Worm (Caenorhabditis elegans) whole organism, L4 larva: Measurements from ENCODE around the gene C25H3.10.

Experiments used
- D1046.2 ChIP-seq: fragments of 200-800 bp; sonication (Bioruptor generic); IDR thresholded peaks from 2 replicates; pipeline ENCODE4 v1.3.6; 2022; ENCODE audit warnings: missing genetic modification characterization, missing compliant biosample characterization
- F49E8.2 ChIP-seq: sonication (generic microtip); optimal IDR thresholded peaks from 2 replicates; lab custom pipeline; 2016; ENCODE audit warnings: missing compliant biosample characterization, mild to moderate bottlenecking, missing genetic modification characterization, borderline replicate concordance
- Y48G9A.11 ChIP-seq: fragments of 200-800 bp; sonication (Bioruptor generic); IDR thresholded peaks from 2 replicates; pipeline ENCODE4 v1.3.6; 2022; ENCODE audit warnings: missing genetic modification reagents, missing genetic modification characterization, missing compliant biosample characterization
- aly-2 ChIP-seq: sonication (generic microtip); optimal IDR thresholded peaks from 2 replicates; lab custom pipeline; 2018; ENCODE audit warnings: missing biosample characterization, missing genetic modification characterization
- ama-1 ChIP-seq: fragments of 150-350 bp; optimal IDR thresholded peaks from 2 replicates; lab custom pipeline; 2014; ENCODE audit warnings: inconsistent platforms, mixed read lengths
- ceh-20 ChIP-seq: fragments of 200-800 bp; sonication (Bioruptor generic); IDR thresholded peaks from 2 replicates; pipeline ENCODE4 v1.3.6; 2022; ENCODE audit warnings: missing genetic modification reagents, missing genetic modification characterization, missing compliant biosample characterization
- ces-1 ChIP-seq: fragments of 150-350 bp; sonication (generic microtip); optimal IDR thresholded peaks from 4 replicates; lab custom pipeline; 2014; ENCODE audit warnings: missing biosample characterization, missing genetic modification reagents, missing genetic modification characterization
- cey-2 ChIP-seq: sonication (generic microtip); optimal IDR thresholded peaks from 3 replicates; lab custom pipeline; 2017; ENCODE audit warnings: missing genetic modification characterization, mild to moderate bottlenecking, missing compliant biosample characterization, antibody characterized with exemption, borderline replicate concordance; ENCODE audit not compliant: insufficient read depth
- ctbp-1 ChIP-seq: fragments of 200-800 bp; sonication (Bioruptor generic); IDR thresholded peaks from 2 replicates; pipeline ENCODE4 v1.3.6; 2022; ENCODE audit warnings: missing genetic modification reagents, missing genetic modification characterization, missing compliant biosample characterization
- dmd-8 ChIP-seq: fragments of 200-800 bp; sonication (Bioruptor generic); IDR thresholded peaks from 2 replicates; pipeline ENCODE4 v1.3.6; 2022; ENCODE audit warnings: missing genetic modification characterization, missing compliant biosample characterization
- dpl-1 ChIP-seq: fragments of 150-350 bp; optimal IDR thresholded peaks from 2 replicates; lab custom pipeline; 2014; ENCODE audit warnings: missing biosample characterization, missing genetic modification reagents, missing genetic modification characterization
- dve-1 ChIP-seq: sonication (generic microtip); optimal IDR thresholded peaks from 2 replicates; lab custom pipeline; 2017; ENCODE audit warnings: antibody characterized with exemption, mild to moderate bottlenecking, missing genetic modification characterization, missing compliant biosample characterization; ENCODE audit not compliant: insufficient read depth
- fkh-10 ChIP-seq: fragments of 150-350 bp; optimal IDR thresholded peaks from 2 replicates; lab custom pipeline; 2014; ENCODE audit warnings: missing biosample characterization, missing genetic modification reagents, missing genetic modification characterization
- gei-8 ChIP-seq: fragments of 200-800 bp; sonication (Bioruptor generic); optimal IDR thresholded peaks from 2 replicates; lab custom pipeline; 2018; ENCODE audit warnings: mild to moderate bottlenecking, missing genetic modification characterization, missing compliant biosample characterization
- hlh-30 ChIP-seq: sonication (generic microtip); optimal IDR thresholded peaks from 2 replicates; lab custom pipeline; 2017; ENCODE audit warnings: antibody characterized with exemption, mild to moderate bottlenecking, missing genetic modification characterization, missing compliant biosample characterization; ENCODE audit not compliant: insufficient read depth
- hmg-1.1 ChIP-seq: fragments of 200-800 bp; sonication (Bioruptor generic); IDR thresholded peaks from 2 replicates; pipeline ENCODE4 v1.3.6; 2022; ENCODE audit warnings: missing genetic modification reagents, missing genetic modification characterization, missing compliant biosample characterization
- lsy-2 ChIP-seq, 2 experiments: fragments of 150-350 bp in 1 of 2; sonication (generic microtip) in 1 of 2; optimal IDR thresholded peaks; 2 replicates each; lab custom pipeline; 2014 to 2017; ENCODE audit warnings: missing biosample characterization in 2 of 2, missing genetic modification characterization in 2 of 2
- mep-1 ChIP-seq: fragments of 150-350 bp; sonication (generic microtip); optimal IDR thresholded peaks from 3 replicates; lab custom pipeline; 2014; ENCODE audit warnings: missing biosample characterization, missing genetic modification characterization
- mes-2 ChIP-seq: sonication (generic microtip); optimal IDR thresholded peaks from 2 replicates; lab custom pipeline; 2016; ENCODE audit warnings: missing genotype, mild to moderate bottlenecking, missing genetic modification characterization, missing compliant biosample characterization; ENCODE audit not compliant: poor library complexity, severe bottlenecking
- mxl-2 ChIP-seq: fragments of 200-800 bp; sonication (Bioruptor generic); conservative IDR thresholded peaks from 2 replicates; pipeline ENCODE4 v1.3.6; 2022; ENCODE audit warnings: missing genetic modification reagents, missing genetic modification characterization, missing compliant biosample characterization
- mxl-3 ChIP-seq: fragments of 200-800 bp; sonication (Bioruptor generic); optimal IDR thresholded peaks from 2 replicates; lab custom pipeline; 2018; ENCODE audit warnings: mild to moderate bottlenecking, missing genetic modification characterization, missing compliant biosample characterization
- nhr-11 ChIP-seq: fragments of 150-350 bp; optimal IDR thresholded peaks from 2 replicates; lab custom pipeline; 2014; ENCODE audit warnings: missing biosample characterization, missing genetic modification characterization
- nhr-41 ChIP-seq: fragments of 200-800 bp; sonication (Bioruptor generic); IDR thresholded peaks from 2 replicates; pipeline ENCODE4 v1.3.6; 2022; ENCODE audit warnings: missing genetic modification reagents, missing genetic modification characterization, missing compliant biosample characterization
- nhr-76 ChIP-seq: fragments of 150-350 bp; optimal IDR thresholded peaks from 2 replicates; lab custom pipeline; 2014; ENCODE audit warnings: missing biosample characterization, missing genetic modification characterization
- php-3 ChIP-seq: fragments of 200-800 bp; sonication (Bioruptor generic); IDR thresholded peaks from 2 replicates; pipeline ENCODE4 v1.3.6; 2022; ENCODE audit warnings: missing genetic modification reagents, missing genetic modification characterization, missing compliant biosample characterization
- rbr-2 ChIP-seq: sonication (generic microtip); optimal IDR thresholded peaks from 2 replicates; lab custom pipeline; 2016; ENCODE audit warnings: missing genotype, missing genetic modification characterization, missing compliant biosample characterization
- sdz-12 ChIP-seq: fragments of 200-800 bp; sonication (Bioruptor generic); optimal IDR thresholded peaks from 2 replicates; lab custom pipeline; 2018; ENCODE audit warnings: mild to moderate bottlenecking, missing genetic modification characterization, missing compliant biosample characterization
- snpc-1.2 ChIP-seq: fragments of 200-800 bp; sonication (Bioruptor generic); IDR thresholded peaks from 2 replicates; pipeline ENCODE4 v1.3.6; 2022; ENCODE audit warnings: missing genetic modification reagents, missing genetic modification characterization, missing compliant biosample characterization
- snpc-4 ChIP-seq: fragments of 150-350 bp; optimal IDR thresholded peaks from 2 replicates; lab custom pipeline; 2014; ENCODE audit warnings: missing biosample characterization, missing genetic modification characterization
- unc-62 ChIP-seq, 3 experiments: fragments of 150-350 bp in 1 of 3; sonication (generic microtip); optimal IDR thresholded peaks in 2 of 3; peaks in 1 of 3; 1 replicate in 1 of 3; 2 replicates in 2 of 3; lab custom pipeline; 2014 to 2017; ENCODE audit warnings: missing biosample characterization in 3 of 3, missing genetic modification characterization in 3 of 3, missing genetic modification reagents in 3 of 3, missing genotype in 1 of 3
- zfp-2 ChIP-seq: sonication (generic microtip); optimal IDR thresholded peaks from 2 replicates; lab custom pipeline; 2016; ENCODE audit warnings: mild to moderate bottlenecking, missing genetic modification characterization, missing compliant biosample characterization
- ztf-11 ChIP-seq: fragments of 150-350 bp; optimal IDR thresholded peaks from 2 replicates; lab custom pipeline; 2014; ENCODE audit warnings: missing biosample characterization, missing genetic modification characterization
- ztf-7 ChIP-seq: fragments of 150-350 bp; optimal IDR thresholded peaks from 2 replicates; lab custom pipeline; 2014; ENCODE audit warnings: missing biosample characterization, missing genetic modification characterization

The C25H3.10 gene

DNA sequence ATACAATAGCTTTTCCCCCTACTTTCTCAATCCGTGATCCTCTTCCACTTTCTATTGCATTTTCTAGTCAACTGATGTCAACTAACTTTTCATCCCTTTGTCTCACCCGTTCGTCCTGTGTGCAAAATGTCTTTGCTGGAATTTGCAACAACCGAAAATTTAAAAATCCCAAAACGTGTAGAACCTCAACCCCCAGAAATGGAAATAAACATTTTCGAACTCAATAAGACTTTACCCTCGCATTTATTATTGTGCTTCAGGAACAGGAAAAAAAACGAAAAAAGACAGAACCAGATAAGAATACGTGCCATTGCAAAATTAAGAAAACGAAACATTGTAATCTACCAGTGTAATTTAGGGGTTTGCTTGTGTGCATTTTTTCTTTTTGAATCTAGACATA, 13.4 kb upstream of the C25H3.10 start (continued):
- no peak for TF ChIP-seq cey-2 (tag; lab: Kevin White, UChicago)
- TF ChIP-seq gei-8 (GFP tag; lab: Kevin White, UChicago): no peak
- TF ChIP-seq mep-1 (tag; lab: Kevin White, UChicago): peak; percentile 5
- no peak for TF ChIP-seq ceh-20
- no peak for TF ChIP-seq hlh-30 (tag; lab: Kevin White, UChicago)
- TF ChIP-seq snpc-1.2 (GFP tag; lab: Robert Waterston, UW): 0 out of 2 replicates have a peak, but pooled peaks have one; percentile 8
- no peak for TF ChIP-seq nhr-76 (tag; lab: Kevin White, UChicago)
- TF ChIP-seq sdz-12: no peak
- TF ChIP-seq dve-1: no peak
- TF ChIP-seq D1046.2 (GFP tag; lab: Robert Waterston, UW): no peak
- peak; percentile 4 for TF ChIP-seq mes-2
- TF ChIP-seq mxl-3 (GFP tag; lab: Kevin White, UChicago): no peak
- peak; percentile 81 for TF ChIP-seq ama-1 (lab: Kevin White, UChicago)
- peak; percentile 26; the same call in 1 of the 2 replicates for TF ChIP-seq Y48G9A.11 (GFP tag; lab: Robert Waterston, UW)

DNA sequence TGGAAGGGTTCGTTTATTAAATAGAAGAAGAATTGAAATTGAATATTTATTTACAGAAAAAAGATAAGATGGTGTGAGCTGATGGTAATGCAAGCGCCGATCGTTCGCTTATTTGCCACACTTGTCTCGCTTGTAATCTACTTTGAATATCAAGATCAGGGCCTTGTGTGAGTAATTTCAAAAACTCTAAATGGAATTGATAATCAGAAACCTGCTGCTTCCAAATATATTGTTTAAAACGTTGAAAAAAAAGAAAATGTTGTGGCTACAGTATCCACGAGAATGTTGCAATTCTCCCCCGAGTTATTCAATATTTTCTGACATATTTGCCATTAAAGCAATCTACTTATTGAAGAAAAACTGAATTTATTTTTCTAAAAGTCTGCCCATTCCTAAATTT, 12.1 kb upstream of the C25H3.10 start:
- TF ChIP-seq aly-2 (tag; lab: Kevin White, UChicago) (no peak), unc-62 (GFP tag; optimal IDR thresholded peaks at IDR 0.05 in 1 of 2; lab: Kevin White, UChicago) (peak in 1 of 2 experiments; percentile 53), unc-62 (tag; optimal IDR thresholded peaks at IDR 0.05; lab: Kevin White, UChicago) (no peak)

DNA sequence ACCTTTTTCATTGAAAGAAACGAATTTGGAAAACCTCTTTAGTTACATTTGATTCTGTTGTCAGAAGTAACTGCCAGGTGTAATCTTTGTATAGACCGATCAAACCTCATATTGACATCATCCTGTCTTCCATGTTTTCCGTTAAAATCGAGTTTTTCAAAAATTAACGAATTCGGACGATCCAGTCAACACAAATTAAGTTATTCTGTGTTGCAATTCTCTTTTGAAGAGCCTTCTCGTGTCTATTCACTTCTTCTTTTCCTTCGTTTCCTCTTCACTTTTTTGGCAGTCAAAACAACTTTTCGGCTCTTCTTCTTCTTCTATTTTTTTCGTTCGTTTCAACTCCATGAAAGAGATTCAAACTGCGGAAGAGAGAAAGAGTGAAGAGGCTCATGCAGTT, 9.4 kb upstream of the C25H3.10 start:
- TF ChIP-seq mxl-2: no peak
- 0 out of 2 replicates have a peak, but pooled peaks have one; percentile 24 for TF ChIP-seq hmg-1.1 (GFP tag; lab: Robert Waterston, UW)
- TF ChIP-seq rbr-2 (tag; lab: Kevin White, UChicago): peak; percentile 18
- TF ChIP-seq zfp-2 (tag; lab: Kevin White, UChicago): no peak
- TF ChIP-seq fkh-10 (GFP tag; lab: Kevin White, UChicago): peak; percentile 82
- peak in 1 of 2 experiments; percentile 85 for TF ChIP-seq unc-62 (GFP tag; optimal IDR thresholded peaks at IDR 0.05 in 1 of 2; lab: Kevin White, UChicago)
- no peak for TF ChIP-seq unc-62 (tag; optimal IDR thresholded peaks at IDR 0.05; lab: Kevin White, UChicago)
- TF ChIP-seq php-3: no peak
- TF ChIP-seq dmd-8: no peak
- no peak for TF ChIP-seq nhr-41 (GFP tag; lab: Robert Waterston, UW)
- TF ChIP-seq ztf-7 (tag; lab: Kevin White, UChicago): no peak
- TF ChIP-seq ces-1 (GFP tag; lab: Kevin White, UChicago): peak; percentile 81
- peak; percentile 48 for TF ChIP-seq ctbp-1 (GFP tag; lab: Robert Waterston, UW)
- no peak for TF ChIP-seq snpc-4
- TF ChIP-seq ztf-11 (tag; lab: Kevin White, UChicago): no peak
- TF ChIP-seq lsy-2 (tag; optimal IDR thresholded peaks at IDR 0.05; lab: Kevin White, UChicago): no peak

DNA sequence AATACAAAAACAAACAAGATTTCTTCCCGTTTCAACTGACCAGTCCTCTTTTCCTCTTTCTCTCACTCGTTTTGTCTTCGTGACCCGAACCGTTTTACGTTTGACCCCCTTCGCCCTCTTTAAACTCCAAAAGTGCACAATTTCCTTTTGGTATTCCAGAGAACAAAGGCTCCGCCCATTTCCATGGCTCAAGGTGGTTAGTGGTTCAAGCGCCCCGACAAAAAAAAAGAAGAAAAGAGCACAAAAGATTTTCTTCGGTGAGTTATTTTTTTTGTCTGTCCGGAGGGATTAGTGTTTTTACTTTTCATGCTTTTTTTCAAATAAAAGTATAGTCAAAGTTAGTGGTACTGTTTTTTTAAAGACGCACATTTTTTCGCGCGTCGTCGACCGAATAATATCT, 8.8 kb upstream of the C25H3.10 start, which contains the start of gene osta-2:
osta-2 (plus strand) TSS at position 160 of the 400 bp plus-strand sequence.
- TF ChIP-seq unc-62 (GFP tag; optimal IDR thresholded peaks at IDR 0.05 in 1 of 2; lab: Kevin White, UChicago) (peak in 1 of 2 experiments; percentile 92), unc-62 (tag; optimal IDR thresholded peaks at IDR 0.05; lab: Kevin White, UChicago) (no peak), gei-8 (GFP tag; lab: Kevin White, UChicago) (no peak), dpl-1 (no peak), fkh-10 (GFP tag; lab: Kevin White, UChicago) (peak; percentile 5)

DNA sequence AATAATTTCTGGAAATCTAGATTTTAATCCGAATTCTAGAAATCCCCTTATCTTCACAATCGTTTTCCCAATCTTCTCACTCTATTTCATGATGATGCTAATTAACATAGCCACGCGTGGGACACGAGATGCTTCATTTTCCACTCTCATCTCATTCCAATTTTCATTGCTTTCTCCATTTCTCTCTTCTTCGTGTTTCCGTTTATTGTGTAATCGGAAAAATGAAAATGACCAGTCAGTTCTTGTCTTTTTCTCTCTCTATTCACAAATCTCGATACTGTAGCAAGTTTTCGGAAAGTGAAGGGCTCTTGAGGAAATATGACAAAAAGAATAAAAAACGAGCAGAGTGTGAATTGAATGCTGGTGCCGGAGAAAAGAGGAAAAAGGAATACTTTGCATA, 5.7 kb upstream of the C25H3.10 start:
- TF ChIP-seq lsy-2 (tag; optimal IDR thresholded peaks at IDR 0.05; lab: Kevin White, UChicago) (peak in 1 of 2 experiments; percentile 14), nhr-11 (tag; lab: Kevin White, UChicago) (no peak), ces-1 (GFP tag; lab: Kevin White, UChicago) (no peak), hlh-30 (tag; lab: Kevin White, UChicago) (peak; percentile 25), mxl-3 (GFP tag; lab: Kevin White, UChicago) (peak; percentile 27), F49E8.2 (tag; lab: Kevin White, UChicago) (no peak)
